Fruit fly (Drosophila melanogaster): ENCODE measurements around the gene CG1647.

The CG1647 gene

DNA sequence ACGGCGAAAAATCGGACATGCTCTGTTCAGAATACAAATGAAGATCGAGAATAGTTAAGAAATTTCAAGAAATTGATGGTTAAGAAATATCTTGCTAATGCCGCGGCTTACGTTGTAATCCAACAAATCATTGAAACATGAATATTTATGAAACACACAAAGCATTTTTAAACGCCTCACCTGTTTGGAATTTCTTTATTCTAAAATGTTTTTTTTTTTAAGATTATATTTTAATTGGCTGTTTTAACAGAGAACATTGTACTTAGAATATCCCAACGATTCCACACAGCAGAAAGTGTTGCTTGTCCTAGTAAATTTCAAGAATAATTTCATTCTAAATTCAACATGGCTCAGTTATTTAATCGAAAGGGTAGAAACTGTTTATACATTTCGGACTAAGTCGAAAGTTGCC, 32.0 kb downstream of the CG1647 start (continued):
- TF ChIP-seq bab2 (GFP tag; optimal IDR thresholded peaks at IDR 0.05) = no peak
- no peak for TF ChIP-seq D19B (GFP tag; optimal IDR thresholded peaks at IDR 0.05)
- TF ChIP-seq sc (optimal IDR thresholded peaks at IDR 0.05) = no peak
- TF ChIP-seq sc (GFP tag; optimal IDR thresholded peaks at IDR 0.05) = no peak
- TF ChIP-seq CG10462 (GFP tag; optimal IDR thresholded peaks at IDR 0.05) = no peak
- no peak for TF ChIP-seq Mes4 (GFP tag; optimal IDR thresholded peaks at IDR 0.05)
- TF ChIP-seq TFAM (GFP tag; optimal IDR thresholded peaks at IDR 0.05) = no peak
- no peak for TF ChIP-seq Hr51 (GFP tag; optimal IDR thresholded peaks at IDR 0.05)
- no peak for TF ChIP-seq CG1792 (GFP tag; optimal IDR thresholded peaks at IDR 0.05)
- TF ChIP-seq Dip3 (GFP tag; optimal IDR thresholded peaks at IDR 0.05) = no peak
- TF ChIP-seq CG12744 (GFP tag; optimal IDR thresholded peaks at IDR 0.05) = no peak
- TF ChIP-seq gem (tag; optimal IDR thresholded peaks at IDR 0.05) = peak; percentile 49
- TF ChIP-seq CG11696 (GFP tag; IDR thresholded peaks at IDR 0.05) = no peak
- no peak for TF ChIP-seq YL-1 (GFP tag; optimal IDR thresholded peaks at IDR 0.05)
- no peak for TF ChIP-seq ab (GFP tag; optimal IDR thresholded peaks at IDR 0.05)
- TF ChIP-seq dmrt99B (tag; optimal IDR thresholded peaks at IDR 0.05) = peak; percentile 5
- TF ChIP-seq Dip2 (GFP tag; IDR thresholded peaks at IDR 0.05) = no peak
- TF ChIP-seq CG6813 (GFP tag; optimal IDR thresholded peaks at IDR 0.05) = no peak
- TF ChIP-seq CG6254 (GFP tag; optimal IDR thresholded peaks at IDR 0.05) = no peak
- no peak for TF ChIP-seq CG2199 (GFP tag; IDR thresholded peaks at IDR 0.05)
- TF ChIP-seq CG9817 (tag; optimal IDR thresholded peaks at IDR 0.05) = no peak
- TF ChIP-seq CG11398 (GFP tag; optimal IDR thresholded peaks at IDR 0.05) = no peak
- TF ChIP-seq CG15514 (GFP tag; optimal IDR thresholded peaks at IDR 0.05) = no peak
- TF ChIP-seq CG10654 (GFP tag; optimal IDR thresholded peaks at IDR 0.05) = no peak
- no peak for TF ChIP-seq tgo (GFP tag; IDR thresholded peaks at IDR 0.05)
- TF ChIP-seq toy (GFP tag; IDR thresholded peaks at IDR 0.05) = no peak
- no peak for TF ChIP-seq CG8089 (GFP tag; optimal IDR thresholded peaks at IDR 0.05)
- no peak for TF ChIP-seq CG16779 (GFP tag; IDR thresholded peaks at IDR 0.05)
- no peak for TF ChIP-seq grn (GFP tag; optimal IDR thresholded peaks at IDR 0.05)
- TF ChIP-seq CG4360 (GFP tag; IDR thresholded peaks at IDR 0.05) = no peak
- no peak for TF ChIP-seq Neu2 (GFP tag; optimal IDR thresholded peaks at IDR 0.05; ENCODE audit: borderline replicate concordance)
- TF ChIP-seq seq (GFP tag; IDR thresholded peaks at IDR 0.05) = no peak
- TF ChIP-seq wdn (GFP tag; IDR thresholded peaks at IDR 0.05) = no peak
- TF ChIP-seq sens (GFP tag) = peak; percentile 87
- TF ChIP-seq insv (GFP tag; optimal IDR thresholded peaks at IDR 0.05) = no peak
- no peak for TF ChIP-seq CG14965 (GFP tag; optimal IDR thresholded peaks at IDR 0.05; ENCODE audit: borderline replicate concordance)
- TF ChIP-seq disco-r (GFP tag; optimal IDR thresholded peaks at IDR 0.05) = no peak
- TF ChIP-seq pan (optimal IDR thresholded peaks at IDR 0.05) = no peak
- TF ChIP-seq pan (GFP tag; optimal IDR thresholded peaks at IDR 0.05 in 1 of 2, IDR thresholded peaks at IDR 0.05 in 1 of 2) = no peak
- no peak for TF ChIP-seq CG3995 (GFP tag; optimal IDR thresholded peaks at IDR 0.05)
- no peak for TF ChIP-seq p53 (GFP tag; optimal IDR thresholded peaks at IDR 0.05)
- TF ChIP-seq yki (optimal IDR thresholded peaks at IDR 0.05) = no peak
- TF ChIP-seq hth (optimal IDR thresholded peaks at IDR 0.05) = no peak
- no peak for TF ChIP-seq CG14441 (GFP tag; IDR thresholded peaks at IDR 0.05)
- no peak for TF ChIP-seq CG42726 (GFP tag; IDR thresholded peaks at IDR 0.05; ENCODE audit: partially characterized antibody)
- no peak for TF ChIP-seq Dek (tag; optimal IDR thresholded peaks at IDR 0.05)
- no peak for TF ChIP-seq CG7963 (GFP tag; IDR thresholded peaks at IDR 0.05; ENCODE audit: partially characterized antibody)
- TF ChIP-seq CG11560 (tag; IDR thresholded peaks at IDR 0.05) = no peak
- no peak for TF ChIP-seq CG2120 (GFP tag; optimal IDR thresholded peaks at IDR 0.05)
- TF ChIP-seq CG11085 (GFP tag; IDR thresholded peaks at IDR 0.05) = no peak
- TF ChIP-seq twi (tag; optimal IDR thresholded peaks at IDR 0.05) = no peak
- no peak for TF ChIP-seq CG17829 (tag; optimal IDR thresholded peaks at IDR 0.05)
- TF ChIP-seq gt (GFP tag; IDR thresholded peaks at IDR 0.05) = no peak
- peak; percentile 31 for TF ChIP-seq unpg (GFP tag; optimal IDR thresholded peaks at IDR 0.05)
